Worm (Caenorhabditis elegans) whole organism, L2 larva: ENCODE results near the gene ZK970.8.

Experiments used
- blmp-1 ChIP-seq: sonication (generic microtip); optimal IDR thresholded peaks from 2 replicates; lab custom pipeline; 2017; ENCODE audit warnings: missing genetic modification characterization, mild to moderate bottlenecking, missing compliant biosample characterization, antibody characterized with exemption, moderate library complexity; ENCODE audit not compliant: insufficient read depth
- unc-39 ChIP-seq: fragments of 150-350 bp; optimal IDR thresholded peaks from 2 replicates; lab custom pipeline; 2014; ENCODE audit warnings: missing biosample characterization, missing genetic modification characterization
- ztf-4 ChIP-seq: fragments of 150-350 bp; optimal IDR thresholded peaks from 2 replicates; lab custom pipeline; 2014; ENCODE audit warnings: missing biosample characterization, missing genetic modification characterization

ce11 chrII:10357468-10358007, 48.1 kb downstream of the ZK970.8 start, which contains the start of gene C07E3.3:
- no peak for TF ChIP-seq unc-39
- no peak for TF ChIP-seq blmp-1 (tag; lab: Kevin White, UChicago)
- no peak for TF ChIP-seq ztf-4 (tag; lab: Kevin White, UChicago)
